Fruit fly (Drosophila melanogaster): ENCODE results near the gene CG5854.

dm6 chr3R:23914415-23915041 is 19.2 kb upstream of the CG5854 start:
- TF ChIP-seq ss (GFP tag; optimal IDR thresholded peaks at IDR 0.05) (no peak), Met (GFP tag; optimal IDR thresholded peaks at IDR 0.05) (no peak), cyc (GFP tag; optimal IDR thresholded peaks at IDR 0.05) (no peak), fkh (GFP tag; optimal IDR thresholded peaks at IDR 0.05) (no peak), Hr38 (GFP tag; optimal IDR thresholded peaks at IDR 0.05) (no peak), CG11902 (GFP tag; optimal IDR thresholded peaks at IDR 0.05) (no peak), Hr39 (GFP tag; optimal IDR thresholded peaks at IDR 0.05) (no peak)
